Worm (Caenorhabditis elegans): ENCODE data around the gene F58B4.7.

DNA sequence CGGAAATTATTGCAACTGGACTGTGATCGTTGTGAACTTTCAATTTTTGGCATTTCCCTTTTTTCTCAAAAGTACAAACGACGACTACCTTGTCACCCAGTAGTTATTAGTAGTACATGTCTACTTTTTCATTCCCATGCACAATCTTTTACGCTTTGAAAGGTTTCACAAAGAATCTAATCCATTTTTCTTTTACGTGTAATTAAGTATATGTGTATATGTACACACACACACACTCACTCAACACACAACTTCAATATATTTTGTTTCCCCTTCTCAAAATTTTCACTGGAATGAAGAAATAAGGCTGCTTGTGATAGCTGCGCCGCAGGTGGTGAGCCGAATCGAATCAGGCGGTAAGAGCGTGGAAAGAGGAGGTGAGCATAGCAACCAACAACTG lies 1.6 kb upstream of the F58B4.7 start, which contains the start of gene F58B4.6:
- TF ChIP-seq unc-39 (tag; optimal IDR thresholded peaks at IDR 0.05) = no peak
- TF ChIP-seq zag-1 (tag; optimal IDR thresholded peaks at IDR 0.05) = no peak
- no peak for TF ChIP-seq sea-2 (GFP tag; optimal IDR thresholded peaks at IDR 0.05)
- TF ChIP-seq nhr-25 (tag; optimal IDR thresholded peaks at IDR 0.05) = no peak
- no peak for TF ChIP-seq nfya-1 (tag; optimal IDR thresholded peaks at IDR 0.05; ENCODE audit: insufficient read depth)
- TF ChIP-seq nhr-77 (tag; optimal IDR thresholded peaks at IDR 0.05) = no peak
- TF ChIP-seq elt-1 (tag; optimal IDR thresholded peaks at IDR 0.05) = no peak
- TF ChIP-seq elt-3 (tag; optimal IDR thresholded peaks at IDR 0.05) = no peak
- no peak for TF ChIP-seq egl-27 (tag; optimal IDR thresholded peaks at IDR 0.05)
- TF ChIP-seq nhr-76 (tag; optimal IDR thresholded peaks at IDR 0.05) = no peak
- no peak for TF ChIP-seq pha-4 (tag; optimal IDR thresholded peaks at IDR 0.05)
- no peak for TF ChIP-seq lin-39 (tag; optimal IDR thresholded peaks at IDR 0.05)
- no peak for TF ChIP-seq jun-1 (tag; optimal IDR thresholded peaks at IDR 0.05)
- no peak for TF ChIP-seq pqm-1 (tag; optimal IDR thresholded peaks at IDR 0.05)
